Worm (Caenorhabditis elegans): Measurements from ENCODE around the gene clc-5.

clc-5 gene

DNA sequence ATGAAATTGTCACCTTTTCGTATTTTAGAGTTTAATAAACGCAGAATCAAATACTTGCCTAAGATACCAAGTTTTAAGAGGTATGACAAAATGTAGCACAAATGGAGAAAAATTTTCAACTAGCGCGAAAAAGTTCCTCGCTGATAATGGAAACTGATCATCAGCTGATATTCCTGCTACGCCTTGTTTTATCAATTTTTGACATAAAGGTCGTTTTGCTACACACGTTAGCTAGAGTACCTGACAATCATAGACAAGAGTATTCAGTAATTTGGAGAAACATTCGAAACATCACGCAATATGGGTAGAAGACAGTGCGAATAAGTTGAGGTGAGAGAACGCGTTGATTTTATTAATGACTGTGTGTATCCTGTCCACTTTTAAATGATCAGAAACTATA lies 12.4 kb downstream of the clc-5 start (continued):
- 0 out of 2 replicates have a peak, but pooled peaks have one; percentile 30 for TF ChIP-seq php-3 (GFP tag; IDR thresholded peaks at IDR 0.05)
- no peak for TF ChIP-seq zag-1 (tag; optimal IDR thresholded peaks at IDR 0.05)
- TF ChIP-seq tag-97 (GFP tag; IDR thresholded peaks at IDR 0.05): no peak
- peak; percentile 68; the same call in 1 of the 2 replicates for TF ChIP-seq tra-1 (GFP tag; IDR thresholded peaks at IDR 0.05)
- no peak for TF ChIP-seq unc-62 (GFP tag; optimal IDR thresholded peaks at IDR 0.05 in 1 of 2)
- no peak for TF ChIP-seq unc-62 (tag; optimal IDR thresholded peaks at IDR 0.05)
- no peak for TF ChIP-seq nhr-102 (tag; optimal IDR thresholded peaks at IDR 0.05)
- peak; percentile 8 for TF ChIP-seq dve-1 (tag; optimal IDR thresholded peaks at IDR 0.05; ENCODE audit: insufficient read depth)
- peak; percentile 31 for TF ChIP-seq pqm-1 (tag; optimal IDR thresholded peaks at IDR 0.05)
- 0 out of 2 replicates have a peak, but pooled peaks have one; percentile 43 for TF ChIP-seq mxl-2 (GFP tag; conservative IDR thresholded peaks at IDR 0.05)
- TF ChIP-seq nhr-237 (tag; optimal IDR thresholded peaks at IDR 0.05): no peak
- no peak for TF ChIP-seq nhr-6 (tag; optimal IDR thresholded peaks at IDR 0.05)
- no peak for TF ChIP-seq nhr-42 (GFP tag; IDR thresholded peaks at IDR 0.05)
- TF ChIP-seq F49E8.2 (tag; optimal IDR thresholded peaks at IDR 0.05; ENCODE audit: borderline replicate concordance): no peak
- TF ChIP-seq lim-7 (GFP tag; IDR thresholded peaks at IDR 0.05): no peak
- no peak for TF ChIP-seq pha-4 (GFP tag; IDR thresholded peaks at IDR 0.05)
- TF ChIP-seq pha-4 (tag; optimal IDR thresholded peaks at IDR 0.05): no peak
- TF ChIP-seq dmd-6 (GFP tag; IDR thresholded peaks at IDR 0.05): peak; percentile 89
- no peak for TF ChIP-seq spr-3 (GFP tag; optimal IDR thresholded peaks at IDR 0.05)
- no peak for TF ChIP-seq dmd-8 (GFP tag; IDR thresholded peaks at IDR 0.05)
- TF ChIP-seq mdt-29 (GFP tag; IDR thresholded peaks at IDR 0.05): peak; percentile 43; the same call in 1 of the 2 replicates
- TF ChIP-seq hlh-30 (tag; optimal IDR thresholded peaks at IDR 0.05; ENCODE audit: insufficient read depth): no peak
- no peak for TF ChIP-seq ces-1 (GFP tag; optimal IDR thresholded peaks at IDR 0.05)
- no peak for TF ChIP-seq daf-19 (GFP tag; conservative IDR thresholded peaks at IDR 0.05)
- TF ChIP-seq nhr-11 (tag; optimal IDR thresholded peaks at IDR 0.05): no peak
- TF ChIP-seq D1046.2 (GFP tag; IDR thresholded peaks at IDR 0.05): no peak
- TF ChIP-seq nhr-77 (tag; optimal IDR thresholded peaks at IDR 0.05): peak; percentile 7
- TF ChIP-seq hlh-11 (tag; optimal IDR thresholded peaks at IDR 0.05): peak; percentile 78
- TF ChIP-seq dpl-1 (GFP tag; optimal IDR thresholded peaks at IDR 0.05): no peak
- no peak for TF ChIP-seq ztf-7 (tag; optimal IDR thresholded peaks at IDR 0.05)
- no peak for TF ChIP-seq nhr-10 (tag; optimal IDR thresholded peaks at IDR 0.05)
- TF ChIP-seq snpc-4 (tag; optimal IDR thresholded peaks at IDR 0.05): no peak
- TF ChIP-seq T26A8.4 (GFP tag; IDR thresholded peaks at IDR 0.05): no peak
- TF ChIP-seq daf-16 (GFP tag; optimal IDR thresholded peaks at IDR 0.05): no peak
- peak; percentile 38 for TF ChIP-seq daf-16 (tag; optimal IDR thresholded peaks at IDR 0.05)
- TF ChIP-seq ZK546.5 (tag; optimal IDR thresholded peaks at IDR 0.05): no peak

DNA sequence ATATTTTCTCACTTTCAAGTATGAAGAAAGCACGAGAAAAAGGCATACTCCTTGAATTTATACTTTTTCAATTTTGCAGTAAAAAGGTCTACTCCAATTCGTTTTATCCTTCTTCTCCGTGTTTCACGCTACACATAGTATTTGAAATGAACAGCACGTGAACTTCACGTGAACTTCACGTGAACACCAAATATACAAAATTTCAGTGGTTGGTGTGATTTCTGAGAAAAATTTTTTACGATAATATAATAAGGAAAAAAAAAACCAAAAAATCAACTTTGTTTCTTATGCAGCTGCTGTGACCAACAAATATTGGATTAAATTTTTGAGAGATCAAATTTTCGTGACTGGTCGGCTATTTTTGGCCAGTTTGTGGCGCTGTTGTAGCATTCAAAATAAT lies 13.1 kb downstream of the clc-5 start:
- peak; percentile 97 for TF ChIP-seq mxl-2 (GFP tag; conservative IDR thresholded peaks at IDR 0.05)
- TF ChIP-seq nhr-28 (tag; optimal IDR thresholded peaks at IDR 0.05): peak; percentile 2
- no peak for TF ChIP-seq unc-130 (GFP tag; optimal IDR thresholded peaks at IDR 0.05)

DNA sequence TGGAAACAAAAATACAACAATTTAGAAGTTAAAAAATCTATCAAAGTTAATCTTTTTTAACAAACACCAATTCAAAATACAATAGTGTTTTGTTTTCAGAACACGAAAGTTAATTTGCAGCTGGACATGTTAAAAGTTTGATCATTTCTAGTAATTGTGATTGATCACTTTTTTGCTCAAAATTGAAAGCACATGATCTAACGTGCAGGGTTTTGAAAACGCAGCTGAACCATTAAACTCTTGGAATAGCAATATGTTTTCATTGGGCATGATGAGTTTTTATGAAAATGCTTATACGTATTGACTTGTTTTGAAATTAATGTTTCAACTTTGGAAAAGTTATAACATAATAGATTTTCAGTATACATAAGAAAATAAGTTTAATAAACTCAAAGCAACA lies 14.0 kb downstream of the clc-5 start:
- TF ChIP-seq Y5F2A.4 (GFP tag; optimal IDR thresholded peaks at IDR 0.05) (no peak), D1046.2 (GFP tag; IDR thresholded peaks at IDR 0.05) (no peak), nhr-28 (tag; optimal IDR thresholded peaks at IDR 0.05) (no peak), nhr-10 (tag; optimal IDR thresholded peaks at IDR 0.05) (no peak), ztf-7 (tag; optimal IDR thresholded peaks at IDR 0.05) (no peak), lin-15B (tag; optimal IDR thresholded peaks at IDR 0.05) (no peak), zfp-2 (tag; optimal IDR thresholded peaks at IDR 0.05) (no peak), gei-8 (GFP tag; optimal IDR thresholded peaks at IDR 0.05) (no peak), F37D6.2 (tag; optimal IDR thresholded peaks at IDR 0.05) (no peak), mxl-3 (GFP tag; optimal IDR thresholded peaks at IDR 0.05) (no peak), ceh-28 (tag; optimal IDR thresholded peaks at IDR 0.05) (no peak), nhr-237 (tag; optimal IDR thresholded peaks at IDR 0.05) (no peak), dpl-1 (GFP tag; optimal IDR thresholded peaks at IDR 0.05) (no peak), nhr-76 (tag; optimal IDR thresholded peaks at IDR 0.05) (no peak)

All from whole organism, L4 larva.